Worm (Caenorhabditis elegans) whole organism, young adult: Measurements from ENCODE around the gene Y56A3A.22.
A peak's percentile ranks its signal among the peaks of the same experiment; 100 is the strongest.
"Not testable (repeated sequence)": the region's sequence is repeated elsewhere in the genome, so short reads cannot be mapped to it uniquely, and the experiment has no call there.

Experiments used
- atf-7 ChIP-seq: sonication (generic microtip); optimal IDR thresholded peaks from 2 replicates; lab custom pipeline; 2017; ENCODE audit warnings: mild to moderate bottlenecking, missing genetic modification characterization, missing compliant biosample characterization
- die-1 ChIP-seq: sonication (generic microtip); optimal IDR thresholded peaks from 2 replicates; lab custom pipeline; 2016; ENCODE audit warnings: missing genotype, mild to moderate bottlenecking, missing genetic modification characterization, missing compliant biosample characterization
- ets-4 ChIP-seq: fragments of 200-800 bp; sonication (Bioruptor generic); optimal IDR thresholded peaks from 2 replicates; lab custom pipeline; 2018; ENCODE audit warnings: mild to moderate bottlenecking, missing genetic modification characterization, missing compliant biosample characterization
- hsf-1 ChIP-seq: fragments of 200-800 bp; sonication (Bioruptor generic); IDR thresholded peaks from 2 replicates; pipeline ENCODE4 v1.3.6; 2022; ENCODE audit warnings: missing genetic modification reagents, missing genetic modification characterization, missing compliant biosample characterization
- nhr-179 ChIP-seq: sonication (generic microtip); optimal IDR thresholded peaks from 2 replicates; lab custom pipeline; 2016; ENCODE audit warnings: mild to moderate bottlenecking, missing genetic modification characterization, missing compliant biosample characterization
- sea-2 ChIP-seq: fragments of 200-800 bp; sonication (Bioruptor generic); IDR thresholded peaks from 2 replicates; pipeline ENCODE4 v1.3.6; 2022; ENCODE audit warnings: missing genetic modification characterization, missing compliant biosample characterization
- snpc-1.1 ChIP-seq: sonication (generic microtip); optimal IDR thresholded peaks from 2 replicates; lab custom pipeline; 2017; ENCODE audit warnings: missing genetic modification characterization, mild to moderate bottlenecking, missing compliant biosample characterization, antibody characterized with exemption, moderate library complexity, missing genotype, missing genetic modification reagents; ENCODE audit not compliant: insufficient read depth
- snpc-4 ChIP-seq, 5 experiments: fragments of 150-350 bp in 1 of 5; sonication (generic microtip) in 4 of 5; optimal IDR thresholded peaks; 2 replicates each; lab custom pipeline; 2014 to 2018; ENCODE audit warnings: missing genetic modification characterization in 5 of 5, missing biosample characterization in 3 of 5, antibody characterized with exemption in 2 of 5, mild to moderate bottlenecking in 2 of 5, missing compliant biosample characterization in 2 of 5, missing genotype in 2 of 5, moderate library complexity in 2 of 5, missing genetic modification reagents in 1 of 5

DNA sequence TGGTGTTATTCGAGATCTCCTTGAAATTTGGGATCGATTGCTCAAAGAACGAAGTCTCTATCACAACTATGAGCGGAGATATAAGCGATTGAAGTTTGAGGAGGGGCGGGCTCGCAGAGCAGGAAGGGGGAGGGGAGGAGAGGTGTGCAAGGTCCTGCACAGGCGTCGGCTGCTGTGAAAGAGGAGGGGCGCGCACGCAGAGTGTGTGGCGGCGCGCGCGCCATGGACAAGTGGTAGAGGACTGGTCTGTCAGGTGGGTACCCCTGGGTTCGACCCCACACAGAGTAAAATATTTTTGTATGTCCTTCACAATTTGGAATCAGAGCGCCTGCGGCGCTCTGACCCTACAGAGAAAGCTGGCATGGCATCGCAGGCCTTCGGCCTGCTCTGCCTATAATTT, 45.6 kb downstream of the Y56A3A.22 start:
- not testable (repeated sequence) for TF ChIP-seq nhr-179 (tag; lab: Kevin White, UChicago); ets-4; atf-7 (tag; lab: Kevin White, UChicago); die-1 (tag; lab: Kevin White, UChicago); snpc-1.1; snpc-4 (GFP tag; optimal IDR thresholded peaks at IDR 0.05; lab: Kevin White, UChicago); sea-2 (GFP tag; lab: Robert Waterston, UW); hsf-1 (GFP tag; lab: Robert Waterston, UW)
- peak in 2 of 4 experiments; percentile 17 to 60 for TF ChIP-seq snpc-4 (tag; optimal IDR thresholded peaks at IDR 0.05; lab: Kevin White, UChicago)
